Fruit fly (Drosophila melanogaster) whole organism, embryonic: ENCODE results near the gene CG13658.

Experiments used
- BEAF-32 ChIP-seq: fragments of 200-800 bp; sonication (Bioruptor generic); optimal IDR thresholded peaks from 3 replicates; lab custom pipeline; 2017; ENCODE audit warnings: missing biosample characterization, missing genetic modification characterization, mild to moderate bottlenecking, moderate library complexity, missing genetic modification reagents
- Bgb ChIP-seq: fragments of 200-800 bp; sonication (Bioruptor generic); IDR thresholded peaks from 2 replicates; pipeline ENCODE4 v1.3.6; 2022; ENCODE audit warnings: missing biosample characterization, missing genetic modification characterization; ENCODE audit not compliant: partially characterized antibody
- CG10209 ChIP-seq: fragments of 200-800 bp; sonication (Bioruptor generic); optimal IDR thresholded peaks from 3 replicates; lab custom pipeline; 2017; ENCODE audit warnings: missing biosample characterization, mild to moderate bottlenecking, missing genetic modification characterization, missing genetic modification reagents
- CG10654 ChIP-seq: fragments of 200-800 bp; sonication (Bioruptor generic); optimal IDR thresholded peaks from 2 replicates; lab custom pipeline; 2016; ENCODE audit warnings: missing biosample characterization, missing genetic modification characterization
- CG11504 ChIP-seq: fragments of 200-800 bp; sonication (Bioruptor generic); optimal IDR thresholded peaks from 3 replicates; lab custom pipeline; 2019; ENCODE audit warnings: missing biosample characterization, mild to moderate bottlenecking, missing genetic modification characterization, moderate library complexity
- CG12219 ChIP-seq: fragments of 200-800 bp; sonication (Bioruptor generic); optimal IDR thresholded peaks from 3 replicates; lab custom pipeline; 2018; ENCODE audit warnings: missing biosample characterization, mild to moderate bottlenecking, missing genetic modification characterization
- CG12659 ChIP-seq: fragments of 200-800 bp; sonication (Bioruptor generic); optimal IDR thresholded peaks from 3 replicates; lab custom pipeline; 2017; ENCODE audit warnings: mild to moderate bottlenecking, missing biosample characterization, missing genetic modification reagents, missing genetic modification characterization
- CG14014 ChIP-seq: fragments of 200-800 bp; sonication (Bioruptor generic); IDR thresholded peaks from 2 replicates; pipeline ENCODE4 v1.3.6; 2022; ENCODE audit warnings: missing biosample characterization, missing genetic modification characterization
- CG14965 ChIP-seq: fragments of 200-800 bp; sonication (Bioruptor generic); optimal IDR thresholded peaks from 2 replicates; lab custom pipeline; 2016; ENCODE audit warnings: missing biosample characterization, missing genetic modification characterization, borderline replicate concordance
- CG15011 ChIP-seq: fragments of 200-800 bp; sonication (Bioruptor generic); optimal IDR thresholded peaks from 3 replicates; lab custom pipeline; 2018; ENCODE audit warnings: missing biosample characterization, mild to moderate bottlenecking, missing genetic modification characterization
- CG15073 ChIP-seq: fragments of 200-800 bp; sonication (Bioruptor generic); optimal IDR thresholded peaks from 2 replicates; lab custom pipeline; 2016; ENCODE audit warnings: missing biosample characterization, missing genetic modification characterization
- CG15601 ChIP-seq: fragments of 200-800 bp; sonication (Bioruptor generic); optimal IDR thresholded peaks from 3 replicates; lab custom pipeline; 2019; ENCODE audit warnings: missing biosample characterization, mild to moderate bottlenecking, missing genetic modification characterization, moderate library complexity
- CG30403 ChIP-seq: fragments of 200-800 bp; sonication (Bioruptor generic); optimal IDR thresholded peaks from 3 replicates; lab custom pipeline; 2016; ENCODE audit warnings: missing biosample characterization, missing genetic modification characterization
- CG32772 ChIP-seq: fragments of 200-800 bp; sonication (Bioruptor generic); IDR thresholded peaks from 2 replicates; pipeline ENCODE4 v1.3.6; 2022; ENCODE audit warnings: missing biosample characterization, missing genetic modification characterization
- CG4424 ChIP-seq: fragments of 200-800 bp; sonication (Bioruptor generic); optimal IDR thresholded peaks from 3 replicates; lab custom pipeline; 2016; ENCODE audit warnings: missing biosample characterization, missing genetic modification characterization
- CG7839 ChIP-seq: fragments of 200-800 bp; sonication (Bioruptor generic); optimal IDR thresholded peaks from 3 replicates; lab custom pipeline; 2018; ENCODE audit warnings: missing biosample characterization, mild to moderate bottlenecking, missing genetic modification characterization, moderate library complexity
- CG8359 ChIP-seq: fragments of 200-800 bp; sonication (Bioruptor generic); optimal IDR thresholded peaks from 2 replicates; lab custom pipeline; 2017; ENCODE audit warnings: missing biosample characterization, mild to moderate bottlenecking, missing genetic modification characterization, borderline replicate concordance
- Doc3 ChIP-seq: fragments of 200-800 bp; sonication (Bioruptor generic); IDR thresholded peaks from 3 replicates; pipeline ENCODE4 v1.3.6; 2022; ENCODE audit warnings: missing biosample characterization, missing genetic modification characterization; ENCODE audit not compliant: partially characterized antibody
- Dp ChIP-seq: fragments of 200-800 bp; sonication (Bioruptor generic); optimal IDR thresholded peaks from 2 replicates; lab custom pipeline; 2018; ENCODE audit warnings: missing biosample characterization, mild to moderate bottlenecking, missing genetic modification characterization, moderate library complexity
- Drgx ChIP-seq: fragments of 200-800 bp; sonication (Bioruptor generic); IDR thresholded peaks from 2 replicates; pipeline ENCODE4 v1.3.6; 2022; ENCODE audit warnings: missing biosample characterization, missing genetic modification characterization
- E2f2 ChIP-seq: fragments of 200-800 bp; sonication (Bioruptor generic); IDR thresholded peaks from 2 replicates; pipeline ENCODE4 v1.3.6; 2022; ENCODE audit warnings: missing biosample characterization, missing genetic modification characterization
- Fer1 ChIP-seq: fragments of 200-800 bp; sonication (Bioruptor generic); optimal IDR thresholded peaks from 2 replicates; lab custom pipeline; 2017; ENCODE audit warnings: missing biosample characterization, mild to moderate bottlenecking, missing genetic modification characterization
- Fer3 ChIP-seq: fragments of 200-800 bp; sonication (Bioruptor generic); optimal IDR thresholded peaks from 2 replicates; lab custom pipeline; 2018; ENCODE audit warnings: missing biosample characterization, mild to moderate bottlenecking, missing genetic modification characterization, moderate library complexity
- Hand ChIP-seq: fragments of 200-800 bp; sonication (Bioruptor generic); optimal IDR thresholded peaks from 2 replicates; lab custom pipeline; 2017; ENCODE audit warnings: mild to moderate bottlenecking, missing biosample characterization, missing genetic modification reagents, missing genetic modification characterization
- HmgD ChIP-seq: fragments of 200-800 bp; sonication (Bioruptor generic); optimal IDR thresholded peaks from 3 replicates; lab custom pipeline; 2016; ENCODE audit warnings: missing biosample characterization, missing genetic modification characterization
- Hr51 ChIP-seq, 2 experiments: fragments of 200-800 bp; sonication (Bioruptor generic); optimal IDR thresholded peaks; 2 replicates in 1 of 2; 3 replicates in 1 of 2; lab custom pipeline; 2016 to 2018; ENCODE audit warnings: missing biosample characterization in 2 of 2, missing genetic modification characterization in 2 of 2, mild to moderate bottlenecking in 1 of 2, moderate library complexity in 1 of 2
- Rx ChIP-seq: fragments of 200-800 bp; sonication (Bioruptor generic); IDR thresholded peaks from 2 replicates; pipeline ENCODE4 v1.3.6; 2022; ENCODE audit warnings: missing biosample characterization, missing genetic modification characterization
- Usf ChIP-seq: fragments of 200-800 bp; sonication (Bioruptor generic); optimal IDR thresholded peaks from 2 replicates; lab custom pipeline; 2017; ENCODE audit warnings: missing genotype, missing biosample characterization, missing genetic modification characterization
- bbx ChIP-seq: fragments of 200-800 bp; sonication (Bioruptor generic); IDR thresholded peaks from 2 replicates; pipeline ENCODE4 v1.3.6; 2022; ENCODE audit warnings: missing biosample characterization, missing genetic modification characterization; ENCODE audit not compliant: partially characterized antibody
- chinmo ChIP-seq: fragments of 200-800 bp; sonication (Bioruptor generic); IDR thresholded peaks from 4 replicates; pipeline ENCODE4 v1.3.6; 2022; ENCODE audit warnings: missing biosample characterization, missing genetic modification characterization; ENCODE audit not compliant: partially characterized antibody
- dpn ChIP-seq, 2 experiments: fragments of 200-800 bp; sonication (Bioruptor generic); optimal IDR thresholded peaks; 3 replicates each; lab custom pipeline; 2016; ENCODE audit warnings: missing biosample characterization in 2 of 2, missing genetic modification characterization in 2 of 2
- fd64A ChIP-seq: fragments of 200-800 bp; sonication (Bioruptor generic); optimal IDR thresholded peaks from 3 replicates; lab custom pipeline; 2018; ENCODE audit warnings: missing biosample characterization, mild to moderate bottlenecking, missing genetic modification characterization
- hbn ChIP-seq: fragments of 200-800 bp; sonication (Bioruptor generic); IDR thresholded peaks from 2 replicates; pipeline ENCODE4 v1.3.6; 2022; ENCODE audit warnings: missing biosample characterization, missing genetic modification characterization; ENCODE audit not compliant: partially characterized antibody
- jigr1 ChIP-seq: fragments of 200-800 bp; sonication (Bioruptor generic); IDR thresholded peaks from 3 replicates; pipeline ENCODE4 v1.3.6; 2022; ENCODE audit warnings: missing biosample characterization, missing genetic modification characterization
- ken ChIP-seq: fragments of 200-800 bp; sonication (Bioruptor generic); IDR thresholded peaks from 3 replicates; pipeline ENCODE4 v1.3.6; 2022; ENCODE audit warnings: missing biosample characterization, missing genetic modification characterization
- maf-S ChIP-seq: fragments of 200-800 bp; sonication (Bioruptor generic); optimal IDR thresholded peaks from 2 replicates; lab custom pipeline; 2016; ENCODE audit warnings: missing biosample characterization, missing genetic modification characterization
- mam ChIP-seq: fragments of 200-800 bp; sonication (Bioruptor generic); optimal IDR thresholded peaks from 3 replicates; lab custom pipeline; 2016; ENCODE audit warnings: missing biosample characterization, missing genetic modification characterization
- mirr ChIP-seq: fragments of 200-800 bp; sonication (Bioruptor generic); optimal IDR thresholded peaks from 3 replicates; lab custom pipeline; 2018; ENCODE audit warnings: missing biosample characterization, mild to moderate bottlenecking, missing genetic modification characterization
- pan ChIP-seq, 4 experiments: fragments of >200 bp in 3 of 4; fragments of 200-800 bp in 1 of 4; sonication (Bioruptor generic) in 1 of 4; optimal IDR thresholded peaks in 3 of 4; IDR thresholded peaks in 1 of 4; 2 replicates each; pipeline versions ENCODE4 v1.3.6 to Lab custom; 2017 to 2022; ENCODE audit warnings: missing biosample characterization in 2 of 4, missing genetic modification characterization in 2 of 4, mixed read lengths in 1 of 4
- prd ChIP-seq, 3 experiments: fragments of >200 bp in 2 of 3; fragments of 200-800 bp in 1 of 3; sonication (Bioruptor generic) in 1 of 3; optimal IDR thresholded peaks in 2 of 3; IDR thresholded peaks in 1 of 3; 2 replicates in 2 of 3; 3 replicates in 1 of 3; pipeline versions ENCODE4 v1.3.6 to Lab custom; 2017 to 2022; ENCODE audit warnings: missing biosample characterization in 1 of 3, missing genetic modification characterization in 1 of 3
- pros ChIP-seq: fragments of 200-800 bp; sonication (Bioruptor generic); optimal IDR thresholded peaks from 3 replicates; lab custom pipeline; 2019; ENCODE audit warnings: missing biosample characterization, mild to moderate bottlenecking, missing genetic modification characterization, moderate library complexity
- schlank ChIP-seq: fragments of 200-800 bp; sonication (Bioruptor generic); optimal IDR thresholded peaks from 2 replicates; lab custom pipeline; 2018; ENCODE audit warnings: missing biosample characterization, mild to moderate bottlenecking, missing genetic modification characterization
- sim ChIP-seq: fragments of 200-800 bp; sonication (Bioruptor generic); IDR thresholded peaks from 2 replicates; pipeline ENCODE4 v1.3.6; 2022; ENCODE audit warnings: missing biosample characterization, missing genetic modification characterization
- sob ChIP-seq: fragments of 200-800 bp; sonication (Bioruptor generic); IDR thresholded peaks from 2 replicates; pipeline ENCODE4 v1.3.6; 2022; ENCODE audit warnings: missing biosample characterization, missing genetic modification characterization
- sr ChIP-seq: fragments of 200-800 bp; sonication (Bioruptor generic); IDR thresholded peaks from 3 replicates; pipeline ENCODE4 v1.3.6; 2022; ENCODE audit warnings: missing biosample characterization, missing genetic modification characterization
- trh ChIP-seq: fragments of 200-800 bp; sonication (Bioruptor generic); optimal IDR thresholded peaks from 2 replicates; lab custom pipeline; 2016; ENCODE audit warnings: missing biosample characterization, missing genetic modification characterization
- unpg ChIP-seq: fragments of 200-800 bp; sonication (Bioruptor generic); optimal IDR thresholded peaks from 3 replicates; lab custom pipeline; 2018; ENCODE audit warnings: missing biosample characterization, mild to moderate bottlenecking, missing genetic modification characterization, moderate library complexity
- zfh2 ChIP-seq: fragments of 200-800 bp; sonication (Bioruptor generic); optimal IDR thresholded peaks from 2 replicates; lab custom pipeline; 2016; ENCODE audit warnings: missing biosample characterization, missing genetic modification characterization

The CG13658 gene

dm6 chr3R:25265589-25266201 lies 21.6 kb upstream of the CG13658 start, which contains the start of the genes GlnRS and RIOK2 (continued):
- TF ChIP-seq Usf (GFP tag; lab: Kevin White, UChicago) (no peak), BEAF-32 (GFP tag; lab: Kevin White, UChicago) (peak; percentile 97), Rx (GFP tag; lab: Robert Waterston, UW) (no peak), ken (GFP tag; lab: Robert Waterston, UW) (no peak), Hand (GFP tag; lab: Kevin White, UChicago) (no peak), CG8359 (no peak), bbx (GFP tag; lab: Robert Waterston, UW) (peak; percentile 96), HmgD (GFP tag; lab: Kevin White, UChicago) (peak; percentile 50), fd64A (no peak), CG32772 (GFP tag; lab: Robert Waterston, UW) (no peak), CG4424 (no peak), trh (GFP tag; lab: Kevin White, UChicago) (no peak), maf-S (GFP tag; lab: Kevin White, UChicago) (no peak), hbn (GFP tag; lab: Robert Waterston, UW) (peak; percentile 97), chinmo (peak; percentile 100), schlank (tag; lab: Kevin White, UChicago) (no peak), Fer3 (tag; lab: Kevin White, UChicago) (no peak), CG12219 (no peak), E2f2 (no peak), sim (no peak), CG14965 (GFP tag; lab: Kevin White, UChicago) (no peak), CG30403 (peak; percentile 6), CG15073 (GFP tag; lab: Kevin White, UChicago) (no peak), zfh2 (GFP tag; lab: Kevin White, UChicago) (peak; percentile 27), Bgb (GFP tag; lab: Robert Waterston, UW) (peak; percentile 98), mirr (peak; percentile 6), Doc3 (GFP tag; lab: Robert Waterston, UW) (peak; percentile 92), Fer1 (GFP tag; lab: Kevin White, UChicago) (no peak), CG15011 (GFP tag; lab: Kevin White, UChicago) (no peak), CG11504 (tag; lab: Kevin White, UChicago) (no peak), CG12659 (GFP tag; lab: Kevin White, UChicago) (peak; percentile 64), CG14014 (GFP tag; lab: Robert Waterston, UW) (no peak), unpg (GFP tag; lab: Kevin White, UChicago) (no peak), pan (optimal IDR thresholded peaks at IDR 0.05; lab: Kevin White, UChicago) (no peak), pan (GFP tag; optimal IDR thresholded peaks at IDR 0.05 in 1 of 2, IDR thresholded peaks at IDR 0.05 in 1 of 2) (no peak), Drgx (GFP tag; lab: Robert Waterston, UW) (no peak), CG10209 (no peak), sob (GFP tag; lab: Robert Waterston, UW) (0 out of 2 replicates have a peak, but pooled peaks have one; percentile 49), CG15601 (tag; lab: Kevin White, UChicago) (no peak), dpn (GFP tag; optimal IDR thresholded peaks at IDR 0.05; lab: Kevin White, UChicago) (peak in 1 of 2 experiments; percentile 18), sr (GFP tag; lab: Robert Waterston, UW) (no peak), Dp (GFP tag; lab: Kevin White, UChicago) (peak; percentile 32), mam (GFP tag; lab: Kevin White, UChicago) (no peak), pros (GFP tag; lab: Kevin White, UChicago) (no peak), prd (optimal IDR thresholded peaks at IDR 0.05; lab: Kevin White, UChicago) (no peak), prd (GFP tag; IDR thresholded peaks at IDR 0.05; lab: Robert Waterston, UW) (no peak), Hr51 (GFP tag; optimal IDR thresholded peaks at IDR 0.05; lab: Kevin White, UChicago) (no peak), CG10654 (no peak), CG7839 (tag; lab: Kevin White, UChicago) (no peak), jigr1 (GFP tag; lab: Robert Waterston, UW) (no peak)
